Worm (Caenorhabditis elegans) whole organism, L4 larva: ENCODE data around the gene K09C4.7.
A peak's percentile ranks its signal among the peaks of the same experiment; 100 is the strongest.

Experiments
- D1046.2 ChIP-seq: fragments of 200-800 bp; sonication (Bioruptor generic); IDR thresholded peaks from 2 replicates; pipeline ENCODE4 v1.3.6; 2022; ENCODE audit warnings: missing genetic modification characterization, missing compliant biosample characterization
- F10B5.3 ChIP-seq: sonication (generic microtip); optimal IDR thresholded peaks from 2 replicates; lab custom pipeline; 2016; ENCODE audit warnings: mild to moderate bottlenecking, missing genetic modification characterization, missing compliant biosample characterization
- F26F4.8 ChIP-seq: fragments of 200-800 bp; sonication (Bioruptor generic); conservative IDR thresholded peaks from 2 replicates; pipeline ENCODE4 v1.3.6; 2022; ENCODE audit warnings: missing genetic modification characterization, missing compliant biosample characterization
- R02D3.7 ChIP-seq: fragments of 150-350 bp; sonication (generic microtip); optimal IDR thresholded peaks from 3 replicates; lab custom pipeline; 2014; ENCODE audit warnings: missing biosample characterization, missing genetic modification characterization
- T20F7.1 ChIP-seq: fragments of 200-800 bp; sonication (Bioruptor generic); optimal IDR thresholded peaks from 2 replicates; lab custom pipeline; 2018; ENCODE audit warnings: mild to moderate bottlenecking, missing genetic modification characterization, missing compliant biosample characterization
- T26A8.4 ChIP-seq: fragments of 200-800 bp; sonication (Bioruptor generic); IDR thresholded peaks from 2 replicates; pipeline ENCODE4 v1.3.6; 2022; ENCODE audit warnings: missing genetic modification characterization, missing compliant biosample characterization
- Y48G9A.11 ChIP-seq: fragments of 200-800 bp; sonication (Bioruptor generic); IDR thresholded peaks from 2 replicates; pipeline ENCODE4 v1.3.6; 2022; ENCODE audit warnings: missing genetic modification reagents, missing genetic modification characterization, missing compliant biosample characterization
- Y75B8A.6 ChIP-seq: fragments of 200-800 bp; sonication (Bioruptor generic); IDR thresholded peaks from 2 replicates; pipeline ENCODE4 v1.3.6; 2022; ENCODE audit warnings: missing genetic modification reagents, missing genetic modification characterization, missing compliant biosample characterization
- ZK546.5 ChIP-seq, 2 experiments: sonication (generic microtip); optimal IDR thresholded peaks; 2 replicates each; lab custom pipeline; 2017; ENCODE audit warnings: missing biosample characterization in 2 of 2, missing genetic modification characterization in 2 of 2
- ceh-28 ChIP-seq: fragments of 150-350 bp; optimal IDR thresholded peaks from 2 replicates; lab custom pipeline; 2014; ENCODE audit warnings: missing biosample characterization, missing genetic modification reagents, missing genetic modification characterization
- ces-1 ChIP-seq: fragments of 150-350 bp; sonication (generic microtip); optimal IDR thresholded peaks from 4 replicates; lab custom pipeline; 2014; ENCODE audit warnings: missing biosample characterization, missing genetic modification reagents, missing genetic modification characterization
- cey-2 ChIP-seq: sonication (generic microtip); optimal IDR thresholded peaks from 3 replicates; lab custom pipeline; 2017; ENCODE audit warnings: missing genetic modification characterization, mild to moderate bottlenecking, missing compliant biosample characterization, antibody characterized with exemption, borderline replicate concordance; ENCODE audit not compliant: insufficient read depth
- daf-16 ChIP-seq, 3 experiments: sonication (generic microtip); optimal IDR thresholded peaks; 2 replicates each; lab custom pipeline; 2016 to 2017; ENCODE audit warnings: missing genetic modification characterization in 3 of 3, missing genetic modification reagents in 3 of 3, mild to moderate bottlenecking in 2 of 3, missing compliant biosample characterization in 2 of 3, missing biosample characterization in 1 of 3, moderate library complexity in 1 of 3
- daf-8 ChIP-seq: fragments of 200-800 bp; sonication (Bioruptor generic); IDR thresholded peaks from 2 replicates; pipeline ENCODE4 v1.3.6; 2022; ENCODE audit warnings: missing genetic modification characterization, missing compliant biosample characterization
- dmd-6 ChIP-seq: fragments of 200-800 bp; sonication (Bioruptor generic); IDR thresholded peaks from 2 replicates; pipeline ENCODE4 v1.3.6; 2022; ENCODE audit warnings: missing genetic modification reagents, missing genetic modification characterization, missing compliant biosample characterization
- dmd-8 ChIP-seq: fragments of 200-800 bp; sonication (Bioruptor generic); IDR thresholded peaks from 2 replicates; pipeline ENCODE4 v1.3.6; 2022; ENCODE audit warnings: missing genetic modification characterization, missing compliant biosample characterization
- dve-1 ChIP-seq: sonication (generic microtip); optimal IDR thresholded peaks from 2 replicates; lab custom pipeline; 2017; ENCODE audit warnings: antibody characterized with exemption, mild to moderate bottlenecking, missing genetic modification characterization, missing compliant biosample characterization; ENCODE audit not compliant: insufficient read depth
- egl-43 ChIP-seq: fragments of 200-800 bp; sonication (Bioruptor generic); IDR thresholded peaks from 2 replicates; pipeline ENCODE4 v1.3.6; 2022; ENCODE audit warnings: missing genetic modification reagents, missing genetic modification characterization, missing compliant biosample characterization
- fos-1 ChIP-seq: fragments of 150-350 bp; optimal IDR thresholded peaks from 2 replicates; lab custom pipeline; 2014; ENCODE audit warnings: missing biosample characterization, missing genetic modification characterization
- gei-8 ChIP-seq: fragments of 200-800 bp; sonication (Bioruptor generic); optimal IDR thresholded peaks from 2 replicates; lab custom pipeline; 2018; ENCODE audit warnings: mild to moderate bottlenecking, missing genetic modification characterization, missing compliant biosample characterization
- hif-1 ChIP-seq, 2 experiments: sonication (generic microtip); optimal IDR thresholded peaks; 2 replicates each; lab custom pipeline; 2016 to 2017; ENCODE audit warnings: missing compliant biosample characterization in 2 of 2, missing genetic modification characterization in 2 of 2, missing genetic modification reagents in 2 of 2, missing genotype in 2 of 2, mild to moderate bottlenecking in 1 of 2
- hlh-11 ChIP-seq: fragments of 200-800 bp; sonication (Bioruptor generic); optimal IDR thresholded peaks from 2 replicates; lab custom pipeline; 2018; ENCODE audit warnings: mild to moderate bottlenecking, missing genetic modification characterization, missing compliant biosample characterization
- hlh-30 ChIP-seq: sonication (generic microtip); optimal IDR thresholded peaks from 2 replicates; lab custom pipeline; 2017; ENCODE audit warnings: antibody characterized with exemption, mild to moderate bottlenecking, missing genetic modification characterization, missing compliant biosample characterization; ENCODE audit not compliant: insufficient read depth
- hmg-1.1 ChIP-seq: fragments of 200-800 bp; sonication (Bioruptor generic); IDR thresholded peaks from 2 replicates; pipeline ENCODE4 v1.3.6; 2022; ENCODE audit warnings: missing genetic modification reagents, missing genetic modification characterization, missing compliant biosample characterization
- lin-1 ChIP-seq: fragments of 200-800 bp; sonication (Bioruptor generic); IDR thresholded peaks from 2 replicates; pipeline ENCODE4 v1.3.6; 2022; ENCODE audit warnings: missing genetic modification reagents, missing genetic modification characterization, missing compliant biosample characterization
- lin-29 ChIP-seq: fragments of 200-800 bp; sonication (Bioruptor generic); IDR thresholded peaks from 2 replicates; pipeline ENCODE4 v1.3.6; 2022; ENCODE audit warnings: missing genetic modification reagents, missing genetic modification characterization, missing compliant biosample characterization
- mep-1 ChIP-seq: fragments of 150-350 bp; sonication (generic microtip); optimal IDR thresholded peaks from 3 replicates; lab custom pipeline; 2014; ENCODE audit warnings: missing biosample characterization, missing genetic modification characterization
- mxl-3 ChIP-seq: fragments of 200-800 bp; sonication (Bioruptor generic); optimal IDR thresholded peaks from 2 replicates; lab custom pipeline; 2018; ENCODE audit warnings: mild to moderate bottlenecking, missing genetic modification characterization, missing compliant biosample characterization
- nhr-111 ChIP-seq: fragments of 200-800 bp; sonication (Bioruptor generic); optimal IDR thresholded peaks from 2 replicates; lab custom pipeline; 2018; ENCODE audit warnings: mild to moderate bottlenecking, missing genetic modification characterization, missing compliant biosample characterization
- nhr-28 ChIP-seq: fragments of 150-350 bp; optimal IDR thresholded peaks from 2 replicates; lab custom pipeline; 2014; ENCODE audit warnings: missing biosample characterization, missing genetic modification characterization
- nhr-41 ChIP-seq: fragments of 200-800 bp; sonication (Bioruptor generic); IDR thresholded peaks from 2 replicates; pipeline ENCODE4 v1.3.6; 2022; ENCODE audit warnings: missing genetic modification reagents, missing genetic modification characterization, missing compliant biosample characterization
- nhr-42 ChIP-seq: fragments of 200-800 bp; sonication (Bioruptor generic); IDR thresholded peaks from 2 replicates; pipeline ENCODE4 v1.3.6; 2022; ENCODE audit warnings: missing genetic modification characterization, missing compliant biosample characterization
- nhr-48 ChIP-seq: sonication (generic microtip); optimal IDR thresholded peaks from 2 replicates; lab custom pipeline; 2016; ENCODE audit warnings: mild to moderate bottlenecking, missing genetic modification characterization, missing compliant biosample characterization
- nhr-6 ChIP-seq: fragments of 150-350 bp; optimal IDR thresholded peaks from 2 replicates; lab custom pipeline; 2014; ENCODE audit warnings: missing biosample characterization, missing genetic modification characterization
- nhr-77 ChIP-seq: fragments of 150-350 bp; optimal IDR thresholded peaks from 2 replicates; lab custom pipeline; 2014; ENCODE audit warnings: missing biosample characterization, missing genetic modification characterization
- pha-4 ChIP-seq, 2 experiments: fragments of 150-350 bp in 1 of 2; fragments of 200-800 bp in 1 of 2; sonication (Bioruptor generic) in 1 of 2; IDR thresholded peaks in 1 of 2; optimal IDR thresholded peaks in 1 of 2; 2 replicates each; pipeline versions ENCODE4 v1.3.6 to Lab custom; 2014 to 2022; ENCODE audit warnings: missing genetic modification characterization in 2 of 2, missing genetic modification reagents in 2 of 2, missing biosample characterization in 1 of 2, missing compliant biosample characterization in 1 of 2
- php-3 ChIP-seq: fragments of 200-800 bp; sonication (Bioruptor generic); IDR thresholded peaks from 2 replicates; pipeline ENCODE4 v1.3.6; 2022; ENCODE audit warnings: missing genetic modification reagents, missing genetic modification characterization, missing compliant biosample characterization
- pqm-1 ChIP-seq: sonication (generic microtip); optimal IDR thresholded peaks from 2 replicates; lab custom pipeline; 2017; ENCODE audit warnings: missing biosample characterization, missing genetic modification characterization
- saeg-2 ChIP-seq: fragments of 200-800 bp; sonication (Bioruptor generic); IDR thresholded peaks from 2 replicates; pipeline ENCODE4 v1.3.6; 2022; ENCODE audit warnings: missing genetic modification reagents, missing genetic modification characterization, missing compliant biosample characterization
- snpc-4 ChIP-seq: fragments of 150-350 bp; optimal IDR thresholded peaks from 2 replicates; lab custom pipeline; 2014; ENCODE audit warnings: missing biosample characterization, missing genetic modification characterization
- spr-1 ChIP-seq: sonication (generic microtip); optimal IDR thresholded peaks from 2 replicates; lab custom pipeline; 2016; ENCODE audit warnings: mild to moderate bottlenecking, missing genetic modification characterization, missing compliant biosample characterization
- spr-3 ChIP-seq: fragments of 200-800 bp; sonication (Bioruptor generic); optimal IDR thresholded peaks from 2 replicates; lab custom pipeline; 2018; ENCODE audit warnings: mild to moderate bottlenecking, missing genetic modification characterization, missing compliant biosample characterization
- tag-97 ChIP-seq: fragments of 200-800 bp; sonication (Bioruptor generic); IDR thresholded peaks from 2 replicates; pipeline ENCODE4 v1.3.6; 2022; ENCODE audit warnings: missing genetic modification characterization, missing compliant biosample characterization
- tra-1 ChIP-seq: fragments of 200-800 bp; sonication (Bioruptor generic); IDR thresholded peaks from 2 replicates; pipeline ENCODE4 v1.3.6; 2022; ENCODE audit warnings: missing genetic modification reagents, missing genetic modification characterization, missing compliant biosample characterization
- unc-62 ChIP-seq, 3 experiments: fragments of 150-350 bp in 1 of 3; sonication (generic microtip); optimal IDR thresholded peaks in 2 of 3; peaks in 1 of 3; 1 replicate in 1 of 3; 2 replicates in 2 of 3; lab custom pipeline; 2014 to 2017; ENCODE audit warnings: missing biosample characterization in 3 of 3, missing genetic modification characterization in 3 of 3, missing genetic modification reagents in 3 of 3, missing genotype in 1 of 3
- zip-2 ChIP-seq: fragments of 150-350 bp; optimal IDR thresholded peaks from 2 replicates; lab custom pipeline; 2014; ENCODE audit warnings: missing biosample characterization, missing genetic modification characterization
- ztf-7 ChIP-seq: fragments of 150-350 bp; optimal IDR thresholded peaks from 2 replicates; lab custom pipeline; 2014; ENCODE audit warnings: missing biosample characterization, missing genetic modification characterization

Gene K09C4.7

DNA sequence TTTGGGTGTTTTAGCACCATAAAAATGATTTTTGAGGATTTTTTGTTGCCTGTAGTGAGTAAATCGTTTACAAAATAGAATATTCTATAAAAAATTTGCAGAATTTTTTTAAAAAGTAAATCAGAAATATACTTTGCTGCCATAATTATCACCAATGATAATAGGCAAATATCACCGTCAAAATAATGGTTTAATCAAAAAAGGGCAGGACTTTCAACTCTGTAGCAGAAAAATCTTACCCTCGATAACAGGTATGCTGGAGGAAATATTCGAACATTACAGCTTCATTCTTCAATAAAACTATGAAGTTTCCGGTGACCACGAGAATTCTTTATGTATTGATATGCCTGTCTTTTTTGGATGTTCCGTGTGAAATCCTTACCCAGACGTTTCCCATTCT is 16.5 kb downstream of the K09C4.7 start, which contains the start of gene K09C4.4:
K09C4.4 (plus strand) TSS at position 301 of the 400 bp plus-strand sequence.
- TF ChIP-seq T20F7.1, result no peak
- TF ChIP-seq pqm-1 (tag; lab: Kevin White, UChicago), result no peak
- TF ChIP-seq daf-8 (GFP tag; lab: Robert Waterston, UW), result no peak
- no peak for TF ChIP-seq ceh-28
- peak in 1 of 2 experiments; percentile 18 for TF ChIP-seq unc-62 (GFP tag; optimal IDR thresholded peaks at IDR 0.05 in 1 of 2; lab: Kevin White, UChicago)
- TF ChIP-seq unc-62 (tag; optimal IDR thresholded peaks at IDR 0.05; lab: Kevin White, UChicago), result no peak
- no peak for TF ChIP-seq nhr-6 (tag; lab: Kevin White, UChicago)
- no peak for TF ChIP-seq spr-1 (tag; lab: Kevin White, UChicago)
- TF ChIP-seq snpc-4 (tag; lab: Kevin White, UChicago), result no peak

ce11 chrX:3290147-3290546 is 17.5 kb downstream of the K09C4.7 start:
- TF ChIP-seq lin-29 (no peak), fos-1 (tag; lab: Kevin White, UChicago) (no peak), Y48G9A.11 (GFP tag; lab: Robert Waterston, UW) (no peak), nhr-42 (GFP tag; lab: Robert Waterston, UW) (no peak), php-3 (GFP tag; lab: Robert Waterston, UW) (peak; percentile 92), mep-1 (tag; lab: Kevin White, UChicago) (no peak), dve-1 (peak; percentile 91), pqm-1 (tag; lab: Kevin White, UChicago) (peak; percentile 90), zip-2 (no peak), R02D3.7 (tag; lab: Kevin White, UChicago) (no peak), T20F7.1 (peak; percentile 62), hlh-30 (tag; lab: Kevin White, UChicago) (peak; percentile 68), spr-3 (GFP tag; lab: Kevin White, UChicago) (no peak), nhr-28 (tag; lab: Kevin White, UChicago) (peak; percentile 93), nhr-48 (tag; lab: Kevin White, UChicago) (peak; percentile 95), nhr-111 (GFP tag; lab: Kevin White, UChicago) (no peak), hlh-11 (peak; percentile 95), nhr-77 (tag; lab: Kevin White, UChicago) (peak; percentile 79), tra-1 (GFP tag; lab: Robert Waterston, UW) (peak; percentile 89), T26A8.4 (no peak), Y75B8A.6 (0 out of 2 replicates have a peak, but pooled peaks have one; percentile 30), dmd-6 (GFP tag; lab: Robert Waterston, UW) (peak; percentile 100), gei-8 (GFP tag; lab: Kevin White, UChicago) (peak; percentile 84), D1046.2 (GFP tag; lab: Robert Waterston, UW) (no peak), daf-16 (GFP tag; optimal IDR thresholded peaks at IDR 0.05; lab: Kevin White, UChicago) (peak in 1 of 2 experiments; percentile 53), daf-16 (tag; optimal IDR thresholded peaks at IDR 0.05; lab: Kevin White, UChicago) (peak; percentile 82), cey-2 (tag; lab: Kevin White, UChicago) (no peak), hif-1 (tag; optimal IDR thresholded peaks at IDR 0.05; lab: Kevin White, UChicago) (no peak), ztf-7 (peak; percentile 4), ZK546.5 (tag; optimal IDR thresholded peaks at IDR 0.05; lab: Kevin White, UChicago) (no peak), saeg-2 (GFP tag; lab: Robert Waterston, UW) (peak; percentile 88), egl-43 (no peak), F10B5.3 (tag; lab: Kevin White, UChicago) (no peak), hmg-1.1 (GFP tag; lab: Robert Waterston, UW) (no peak), lin-1 (GFP tag; lab: Robert Waterston, UW) (peak; percentile 89), tag-97 (GFP tag; lab: Robert Waterston, UW) (no peak), dmd-8 (GFP tag; lab: Robert Waterston, UW) (no peak), F26F4.8 (no peak), pha-4 (GFP tag; IDR thresholded peaks at IDR 0.05; lab: Robert Waterston, UW) (no peak), pha-4 (tag; optimal IDR thresholded peaks at IDR 0.05; lab: Kevin White, UChicago) (no peak), ces-1 (GFP tag; lab: Kevin White, UChicago) (no peak), nhr-41 (0 out of 2 replicates have a peak, but pooled peaks have one; percentile 11), mxl-3 (GFP tag; lab: Kevin White, UChicago) (peak; percentile 39)
